Fruit fly (Drosophila melanogaster): ENCODE measurements around the gene Jon74E.

The Jon74E gene

dm6 chr3L:17532898-17533700 lies 15.8 kb downstream of the Jon74E start (continued):
- TF ChIP-seq CG2120 (GFP tag; optimal IDR thresholded peaks at IDR 0.05) (peak; percentile 70), CG2129 (GFP tag; IDR thresholded peaks at IDR 0.05; ENCODE audit: partially characterized antibody) (no peak), az2 (GFP tag; optimal IDR thresholded peaks at IDR 0.05) (peak; percentile 48), Eip74EF (GFP tag; optimal IDR thresholded peaks at IDR 0.05) (peak in 1 of 2 experiments; percentile 53), Nf-YC (tag; optimal IDR thresholded peaks at IDR 0.05) (peak; percentile 66), CG2875 (GFP tag; optimal IDR thresholded peaks at IDR 0.05) (no peak), unpg (GFP tag; optimal IDR thresholded peaks at IDR 0.05) (no peak), CG13894 (tag; optimal IDR thresholded peaks at IDR 0.05) (peak; percentile 68), Med (GFP tag) (peak; percentile 87), CG15601 (tag; optimal IDR thresholded peaks at IDR 0.05) (peak; percentile 57), HmgD (GFP tag; optimal IDR thresholded peaks at IDR 0.05) (no peak), ato (GFP tag; IDR thresholded peaks at IDR 0.05; ENCODE audit: partially characterized antibody) (0 out of 2 replicates have a peak, but pooled peaks have one; percentile 13), tap (tag; optimal IDR thresholded peaks at IDR 0.05) (peak; percentile 17), hth (optimal IDR thresholded peaks at IDR 0.05) (no peak), pum (GFP tag; optimal IDR thresholded peaks at IDR 0.05) (no peak), Chrac-16 (GFP tag; optimal IDR thresholded peaks at IDR 0.05) (peak; percentile 41), CG16863 (GFP tag; optimal IDR thresholded peaks at IDR 0.05) (peak; percentile 37), CG11723 (GFP tag; optimal IDR thresholded peaks at IDR 0.05) (peak; percentile 1), Max (GFP tag; optimal IDR thresholded peaks at IDR 0.05) (peak; percentile 49), Atf-2 (GFP tag; optimal IDR thresholded peaks at IDR 0.05) (no peak), shn (GFP tag; optimal IDR thresholded peaks at IDR 0.05) (peak; percentile 19), CG4404 (GFP tag; IDR thresholded peaks at IDR 0.05) (peak; percentile 18; the same call in 1 of the 2 replicates), tio (GFP tag; optimal IDR thresholded peaks at IDR 0.05) (peak; percentile 21), CG10147 (GFP tag; optimal IDR thresholded peaks at IDR 0.05) (peak; percentile 20), Scr (GFP tag; IDR thresholded peaks at IDR 0.05; ENCODE audit: partially characterized antibody) (peak; percentile 30; the same call in 1 of the 2 replicates), CG8765 (GFP tag; IDR thresholded peaks at IDR 0.05) (0 out of 2 replicates have a peak, but pooled peaks have one; percentile 40), toy (GFP tag; IDR thresholded peaks at IDR 0.05) (no peak), bbx (GFP tag; IDR thresholded peaks at IDR 0.05; ENCODE audit: partially characterized antibody) (peak; percentile 62), lmd (GFP tag; IDR thresholded peaks at IDR 0.05) (peak; percentile 42; the same call in 1 of the 2 replicates), CG17568 (GFP tag; optimal IDR thresholded peaks at IDR 0.05) (no peak), gt (GFP tag; IDR thresholded peaks at IDR 0.05) (no peak), CG2202 (tag; optimal IDR thresholded peaks at IDR 0.05) (no peak), esg (GFP tag; conservative IDR thresholded peaks at IDR 0.05) (peak; percentile 18; the same call in 1 of the 2 replicates), tll (GFP tag; optimal IDR thresholded peaks at IDR 0.05) (no peak), bcd (GFP tag; optimal IDR thresholded peaks at IDR 0.05) (peak; percentile 57), BEAF-32 (GFP tag; optimal IDR thresholded peaks at IDR 0.05) (peak; percentile 31), schlank (tag; optimal IDR thresholded peaks at IDR 0.05) (no peak), cato (GFP tag; optimal IDR thresholded peaks at IDR 0.05; ENCODE audit: borderline replicate concordance) (no peak), Deaf1 (tag; optimal IDR thresholded peaks at IDR 0.05) (peak; percentile 51), onecut (GFP tag; IDR thresholded peaks at IDR 0.05) (no peak), YL-1 (GFP tag; optimal IDR thresholded peaks at IDR 0.05) (peak; percentile 54), CG43689 (GFP tag; IDR thresholded peaks at IDR 0.05) (no peak), CkIIα-i1 (GFP tag; IDR thresholded peaks at IDR 0.05) (no peak), tin (GFP tag; optimal IDR thresholded peaks at IDR 0.05) (peak; percentile 52), Nf-YB (GFP tag; optimal IDR thresholded peaks at IDR 0.05) (no peak), Lpt (GFP tag; optimal IDR thresholded peaks at IDR 0.05) (no peak), Spps (tag; optimal IDR thresholded peaks at IDR 0.05) (no peak), CG14014 (GFP tag; IDR thresholded peaks at IDR 0.05) (peak; percentile 48; the same call in 1 of the 2 replicates)
